Fruit fly (Drosophila melanogaster): Measurements from ENCODE around the gene CG31516.

Gene CG31516

DNA sequence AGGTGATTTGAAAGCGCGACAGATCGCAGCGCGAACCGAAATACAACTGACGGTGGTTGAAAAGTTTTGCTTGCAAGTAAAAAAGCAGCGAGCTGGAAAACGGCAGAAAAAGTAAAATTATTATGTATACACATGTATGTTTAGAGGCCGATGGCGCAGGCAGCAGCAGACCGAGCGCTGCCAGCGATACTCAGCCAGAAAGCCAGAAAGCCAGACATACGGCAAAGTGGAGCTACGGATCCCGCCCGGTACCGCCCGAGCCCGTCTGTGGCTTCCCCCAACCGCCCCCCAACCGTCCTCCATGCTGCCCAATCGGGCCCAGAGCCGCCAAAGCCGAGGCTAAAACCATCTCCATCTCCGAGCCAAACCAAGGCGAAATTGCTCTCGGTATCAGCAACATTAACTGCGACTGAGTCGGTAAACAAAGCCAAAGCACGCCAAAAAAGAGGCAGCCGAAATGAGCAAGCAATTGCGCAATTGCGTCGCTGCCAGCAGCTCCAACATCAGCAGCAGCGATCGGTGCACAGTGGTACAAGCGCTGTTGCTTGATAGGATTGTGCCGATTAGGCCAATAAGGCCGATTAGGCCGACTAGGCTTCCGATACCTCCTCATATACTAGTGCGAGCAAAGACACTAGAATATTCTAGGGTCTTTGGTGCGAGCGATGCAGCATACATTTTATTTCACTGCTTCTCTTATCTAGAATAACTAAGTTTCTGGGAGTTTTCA is 4.5 kb downstream of the CG31516 start, which contains the start of gene CG14636:
Gene CG14636 (minus strand): TSS at position 51 of the 730 bp plus-strand sequence.
- TF ChIP-seq CG10267 (tag; optimal IDR thresholded peaks at IDR 0.05) (peak; percentile 21), bsh (GFP tag; optimal IDR thresholded peaks at IDR 0.05) (peak in 1 of 2 experiments; percentile 26), Poxn (GFP tag; IDR thresholded peaks at IDR 0.05) (0 out of 2 replicates have a peak, but pooled peaks have one; percentile 16), Sox102F (GFP tag; optimal IDR thresholded peaks at IDR 0.05) (peak; percentile 66), CrebB (tag; optimal IDR thresholded peaks at IDR 0.05) (peak; percentile 53), bowl (GFP tag; IDR thresholded peaks at IDR 0.05) (no peak), CG13894 (tag; optimal IDR thresholded peaks at IDR 0.05) (no peak), CTCF (GFP tag; optimal IDR thresholded peaks at IDR 0.05) (peak; percentile 12), usp (GFP tag; optimal IDR thresholded peaks at IDR 0.05) (no peak), D (optimal IDR thresholded peaks at IDR 0.05) (no peak), D (GFP tag; optimal IDR thresholded peaks at IDR 0.05) (no peak), br (optimal IDR thresholded peaks at IDR 0.05) (no peak), CG11696 (GFP tag; IDR thresholded peaks at IDR 0.05) (peak; percentile 32; the same call in 1 of the 2 replicates), CG34422 (GFP tag; IDR thresholded peaks at IDR 0.05) (peak; percentile 80), Mes4 (GFP tag; optimal IDR thresholded peaks at IDR 0.05) (peak; percentile 39), sqz (GFP tag; optimal IDR thresholded peaks at IDR 0.05) (peak; percentile 28), oc (tag; optimal IDR thresholded peaks at IDR 0.05) (no peak), chm (GFP tag; IDR thresholded peaks at IDR 0.05) (no peak; the same call in 1 of the 2 replicates), dimm (GFP tag; IDR thresholded peaks at IDR 0.05) (peak; percentile 5; the same call in 1 of the 2 replicates), ara (GFP tag; IDR thresholded peaks at IDR 0.05) (no peak), CG1602 (GFP tag; optimal IDR thresholded peaks at IDR 0.05) (peak; percentile 46), eyg (GFP tag; optimal IDR thresholded peaks at IDR 0.05) (peak; percentile 20), shn (GFP tag; optimal IDR thresholded peaks at IDR 0.05) (peak; percentile 74), CG7745 (tag; optimal IDR thresholded peaks at IDR 0.05) (no peak), CG34376 (GFP tag; optimal IDR thresholded peaks at IDR 0.05) (peak; percentile 61), z (GFP tag; IDR thresholded peaks at IDR 0.05) (0 out of 3 replicates have a peak, but pooled peaks have one; percentile 45), sug (tag; optimal IDR thresholded peaks at IDR 0.05) (peak; percentile 72), Ravus (GFP tag; IDR thresholded peaks at IDR 0.05) (0 out of 2 replicates have a peak, but pooled peaks have one; percentile 7), sima (GFP tag; optimal IDR thresholded peaks at IDR 0.05) (no peak), tna (GFP tag; IDR thresholded peaks at IDR 0.05; ENCODE audit: partially characterized antibody) (no peak), CG12071 (GFP tag; optimal IDR thresholded peaks at IDR 0.05) (peak; percentile 37), HmgD (GFP tag; optimal IDR thresholded peaks at IDR 0.05) (no peak), Ptx1 (GFP tag; IDR thresholded peaks at IDR 0.05) (peak; percentile 89), CG8478 (optimal IDR thresholded peaks at IDR 0.05) (no peak), CG17361 (GFP tag; IDR thresholded peaks at IDR 0.05) (peak; percentile 54; the same call in 2 of the 3 replicates), CG18262 (tag; optimal IDR thresholded peaks at IDR 0.05) (peak; percentile 21), B-H1 (GFP tag; IDR thresholded peaks at IDR 0.05) (peak; percentile 60), slp2 (GFP tag; optimal IDR thresholded peaks at IDR 0.05) (peak; percentile 74), CG14710 (tag; optimal IDR thresholded peaks at IDR 0.05) (no peak), E2f2 (GFP tag; IDR thresholded peaks at IDR 0.05) (peak; percentile 60), mirr (GFP tag; optimal IDR thresholded peaks at IDR 0.05) (peak; percentile 51), eve (GFP tag; optimal IDR thresholded peaks at IDR 0.05) (no peak), CG43689 (GFP tag; IDR thresholded peaks at IDR 0.05) (no peak), CG1792 (GFP tag; optimal IDR thresholded peaks at IDR 0.05) (peak; percentile 37), CG11456 (GFP tag; IDR thresholded peaks at IDR 0.05) (peak; percentile 72; the same call in 2 of the 3 replicates), cwo (GFP tag; optimal IDR thresholded peaks at IDR 0.05) (peak; percentile 69), crc (GFP tag; optimal IDR thresholded peaks at IDR 0.05) (peak; percentile 46), CG17912 (GFP tag; optimal IDR thresholded peaks at IDR 0.05) (peak; percentile 21), Ssrp (tag; optimal IDR thresholded peaks at IDR 0.05) (peak; percentile 22), insv (GFP tag; optimal IDR thresholded peaks at IDR 0.05) (no peak), ase (GFP tag; IDR thresholded peaks at IDR 0.05) (peak; percentile 73; the same call in 2 of the 3 replicates)
